Fruit fly (Drosophila melanogaster) Kc167 (cell line): ENCODE data around the gene rdgA.

Source experiments
- Myc ChIP-seq: fragments of >200 bp; optimal IDR thresholded peaks from 2 replicates; lab custom pipeline; 2017; ENCODE audit warnings: missing external identifiers
- Sin3A ChIP-seq: fragments of >200 bp; optimal IDR thresholded peaks from 2 replicates; lab custom pipeline; 2018; ENCODE audit warnings: missing external identifiers
- h ChIP-seq: fragments of >200 bp; optimal IDR thresholded peaks from 3 replicates; lab custom pipeline; 2018; ENCODE audit warnings: missing external identifiers
- insv ChIP-seq: fragments of >200 bp; optimal IDR thresholded peaks from 3 replicates; lab custom pipeline; 2018; ENCODE audit warnings: missing external identifiers
- psq ChIP-seq: fragments of >200 bp; optimal IDR thresholded peaks from 2 replicates; lab custom pipeline; 2017; ENCODE audit warnings: missing external identifiers
- ttk ChIP-seq: sonication (Bioruptor generic); optimal IDR thresholded peaks from 2 replicates; lab custom pipeline; 2017; ENCODE audit warnings: missing external identifiers

DNA sequence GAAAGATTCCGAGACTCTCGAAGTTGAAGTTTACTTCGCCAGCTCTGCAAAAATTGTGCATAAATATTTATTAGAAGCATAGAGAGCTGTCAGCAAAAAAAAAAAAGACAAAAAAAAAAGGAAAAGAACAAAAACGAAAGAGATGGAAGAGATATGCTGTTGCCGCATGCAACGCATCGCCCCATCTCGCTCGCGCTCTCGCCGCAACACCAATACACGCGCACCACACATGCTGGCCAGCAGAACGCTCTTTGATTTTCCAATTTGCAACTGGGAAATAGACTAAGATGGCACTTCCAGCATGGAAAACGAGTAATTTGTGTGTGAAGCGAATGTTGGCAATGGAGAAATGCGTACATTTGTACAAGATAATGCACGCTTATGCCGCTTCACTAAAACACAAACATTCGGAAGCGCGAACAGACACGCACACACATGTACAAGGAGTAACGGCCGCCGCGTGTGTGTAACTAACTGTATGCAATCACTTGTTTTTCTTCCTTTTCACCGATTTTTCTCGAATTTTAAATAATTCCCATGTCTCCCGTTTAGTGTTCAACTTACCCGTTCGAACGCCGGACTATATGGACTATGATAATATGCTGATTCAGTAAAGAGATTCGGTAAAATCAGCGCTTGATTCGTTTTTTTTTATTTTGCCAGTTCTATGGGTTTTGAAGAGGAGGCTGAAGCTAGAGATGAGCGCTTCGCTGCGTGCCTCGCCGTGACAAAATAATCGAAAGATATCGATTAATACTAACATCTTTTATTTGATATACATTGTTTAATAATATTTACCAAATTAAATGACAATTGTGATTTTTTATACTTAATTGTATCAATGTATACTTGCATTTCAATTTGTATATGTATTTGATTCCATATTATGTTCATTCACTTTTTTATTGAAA, 1.1 kb upstream of the rdgA start:
- TF ChIP-seq insv (lab: Kevin White, UChicago) (no peak), psq (lab: Kevin White, UChicago) (no peak), ttk (lab: Kevin White, UChicago) (no peak), Myc (no peak), h (lab: Kevin White, UChicago) (no peak), Sin3A (no peak)
